Fruit fly (Drosophila melanogaster) whole organism, embryonic: ENCODE data around the gene Mvl.
A peak's percentile ranks its signal among the peaks of the same experiment; 100 is the strongest.

Experiments used
- ATbp ChIP-seq: fragments of 200-800 bp; sonication (Bioruptor generic); optimal IDR thresholded peaks from 2 replicates; lab custom pipeline; 2017; ENCODE audit warnings: missing biosample characterization, mild to moderate bottlenecking, missing genetic modification characterization, missing genetic modification reagents
- CG10366 ChIP-seq: fragments of 200-800 bp; sonication (Bioruptor generic); IDR thresholded peaks from 2 replicates; pipeline ENCODE4 v1.3.6; 2022; ENCODE audit warnings: missing biosample characterization, missing genetic modification characterization
- CG11456 ChIP-seq: fragments of 200-800 bp; sonication (Bioruptor generic); IDR thresholded peaks from 3 replicates; pipeline ENCODE4 v1.3.6; 2022; ENCODE audit warnings: missing biosample characterization, missing genetic modification characterization
- CG13894 ChIP-seq: fragments of 200-800 bp; sonication (Bioruptor generic); optimal IDR thresholded peaks from 3 replicates; lab custom pipeline; 2018; ENCODE audit warnings: missing biosample characterization, mild to moderate bottlenecking, missing genetic modification characterization, moderate library complexity
- CG16813 ChIP-seq: fragments of 200-800 bp; sonication (Bioruptor generic); IDR thresholded peaks from 3 replicates; pipeline ENCODE4 v1.3.6; 2022; ENCODE audit warnings: missing biosample characterization, missing genetic modification characterization; ENCODE audit not compliant: partially characterized antibody
- CG1792 ChIP-seq: fragments of 200-800 bp; sonication (Bioruptor generic); optimal IDR thresholded peaks from 2 replicates; lab custom pipeline; 2016; ENCODE audit warnings: missing biosample characterization, missing genetic modification characterization
- CG18262 ChIP-seq: fragments of 200-800 bp; optimal IDR thresholded peaks from 3 replicates; lab custom pipeline; 2019; ENCODE audit warnings: missing biosample characterization, mild to moderate bottlenecking, missing genetic modification characterization, moderate library complexity
- CG30431 ChIP-seq: fragments of 200-800 bp; sonication (Bioruptor generic); optimal IDR thresholded peaks from 2 replicates; lab custom pipeline; 2017; ENCODE audit warnings: missing biosample characterization, missing genetic modification characterization
- CG3847 ChIP-seq: fragments of 200-800 bp; sonication (Bioruptor generic); IDR thresholded peaks from 2 replicates; pipeline ENCODE4 v1.3.6; 2022; ENCODE audit warnings: missing biosample characterization, missing genetic modification characterization
- CG7963 ChIP-seq: fragments of 200-800 bp; sonication (Bioruptor generic); IDR thresholded peaks from 3 replicates; pipeline ENCODE4 v1.3.6; 2022; ENCODE audit warnings: missing biosample characterization, missing genetic modification characterization; ENCODE audit not compliant: partially characterized antibody
- CG8290 ChIP-seq, 3 experiments: fragments of 200-800 bp; sonication (Bioruptor generic); optimal IDR thresholded peaks; 2 replicates each; lab custom pipeline; 2016 to 2019; ENCODE audit warnings: missing biosample characterization in 3 of 3, missing genetic modification characterization in 3 of 3, mild to moderate bottlenecking in 2 of 3, moderate library complexity in 1 of 3
- CG9876 ChIP-seq: fragments of 200-800 bp; sonication (Bioruptor generic); optimal IDR thresholded peaks from 2 replicates; lab custom pipeline; 2016; ENCODE audit warnings: missing biosample characterization, missing genetic modification characterization
- Chrac-16 ChIP-seq: fragments of 200-800 bp; sonication (Bioruptor generic); optimal IDR thresholded peaks from 3 replicates; lab custom pipeline; 2016; ENCODE audit warnings: missing biosample characterization, missing genetic modification characterization
- Deaf1 ChIP-seq: fragments of 200-800 bp; optimal IDR thresholded peaks from 3 replicates; lab custom pipeline; 2019; ENCODE audit warnings: missing biosample characterization, mild to moderate bottlenecking, missing genetic modification characterization, moderate library complexity
- Dip2 ChIP-seq: fragments of 200-800 bp; sonication (Bioruptor generic); IDR thresholded peaks from 2 replicates; pipeline ENCODE4 v1.3.6; 2022; ENCODE audit warnings: missing biosample characterization, missing genetic modification characterization
- Dip3 ChIP-seq: fragments of 200-800 bp; sonication (Bioruptor generic); optimal IDR thresholded peaks from 3 replicates; lab custom pipeline; 2016; ENCODE audit warnings: missing biosample characterization, missing genetic modification characterization
- E2f1 ChIP-seq: fragments of 200-800 bp; sonication (Bioruptor generic); IDR thresholded peaks from 2 replicates; pipeline ENCODE4 v1.3.6; 2022; ENCODE audit warnings: missing biosample characterization, missing genetic modification characterization
- Ets97D ChIP-seq: fragments of 200-800 bp; sonication (Bioruptor generic); optimal IDR thresholded peaks from 3 replicates; lab custom pipeline; 2016; ENCODE audit warnings: missing biosample characterization, missing genetic modification characterization
- Lpt ChIP-seq: fragments of >200 bp; optimal IDR thresholded peaks from 2 replicates; lab custom pipeline; 2018; ENCODE audit warnings: missing biosample characterization, missing genetic modification characterization
- Nf-YB ChIP-seq: fragments of 200-800 bp; sonication (Bioruptor generic); optimal IDR thresholded peaks from 3 replicates; lab custom pipeline; 2019; ENCODE audit warnings: missing biosample characterization, mild to moderate bottlenecking, missing genetic modification characterization, moderate library complexity
- Pdp1 ChIP-seq, 2 experiments: fragments of 200-800 bp; sonication (Bioruptor generic); optimal IDR thresholded peaks; 3 replicates each; lab custom pipeline; 2016; ENCODE audit warnings: missing biosample characterization in 2 of 2, missing genetic modification characterization in 2 of 2, mild to moderate bottlenecking in 1 of 2, moderate library complexity in 1 of 2
- Sox102F ChIP-seq: fragments of 200-800 bp; sonication (Bioruptor generic); optimal IDR thresholded peaks from 2 replicates; lab custom pipeline; 2018; ENCODE audit warnings: missing biosample characterization, mild to moderate bottlenecking, missing genetic modification characterization, moderate library complexity
- Spps ChIP-seq: fragments of 200-800 bp; sonication (Bioruptor generic); optimal IDR thresholded peaks from 2 replicates; lab custom pipeline; 2018; ENCODE audit warnings: missing biosample characterization, mild to moderate bottlenecking, missing genetic modification characterization
- Vsx1 ChIP-seq: fragments of 200-800 bp; sonication (Bioruptor generic); optimal IDR thresholded peaks from 2 replicates; lab custom pipeline; 2017; ENCODE audit warnings: missing biosample characterization, mild to moderate bottlenecking, missing genetic modification characterization, missing genetic modification reagents
- YL-1 ChIP-seq: fragments of 200-800 bp; sonication (Bioruptor generic); optimal IDR thresholded peaks from 3 replicates; lab custom pipeline; 2017; ENCODE audit warnings: missing biosample characterization, mild to moderate bottlenecking, missing genetic modification characterization
- chinmo ChIP-seq: fragments of 200-800 bp; sonication (Bioruptor generic); IDR thresholded peaks from 4 replicates; pipeline ENCODE4 v1.3.6; 2022; ENCODE audit warnings: missing biosample characterization, missing genetic modification characterization; ENCODE audit not compliant: partially characterized antibody
- crp ChIP-seq, 2 experiments: fragments of 200-800 bp; sonication (Bioruptor generic); optimal IDR thresholded peaks; 2 replicates in 1 of 2; 3 replicates in 1 of 2; lab custom pipeline; 2017; ENCODE audit warnings: missing biosample characterization in 2 of 2, missing genetic modification characterization in 2 of 2, mild to moderate bottlenecking in 1 of 2, moderate library complexity in 1 of 2
- dimm ChIP-seq: fragments of 200-800 bp; sonication (Bioruptor generic); IDR thresholded peaks from 2 replicates; pipeline ENCODE4 v1.3.6; 2022; ENCODE audit warnings: missing biosample characterization, missing genetic modification characterization
- dm ChIP-seq: fragments of 200-800 bp; sonication (Bioruptor generic); optimal IDR thresholded peaks from 3 replicates; lab custom pipeline; 2016; ENCODE audit warnings: missing biosample characterization, missing genetic modification characterization
- dysf ChIP-seq: fragments of 200-800 bp; sonication (Bioruptor generic); IDR thresholded peaks from 3 replicates; pipeline ENCODE4 v1.3.6; 2022; ENCODE audit warnings: missing biosample characterization, missing genetic modification characterization
- eyg ChIP-seq: fragments of 200-800 bp; sonication (Bioruptor generic); optimal IDR thresholded peaks from 3 replicates; lab custom pipeline; 2016; ENCODE audit warnings: missing biosample characterization, missing genetic modification characterization
- fd64A ChIP-seq: fragments of 200-800 bp; sonication (Bioruptor generic); optimal IDR thresholded peaks from 3 replicates; lab custom pipeline; 2018; ENCODE audit warnings: missing biosample characterization, mild to moderate bottlenecking, missing genetic modification characterization
- jing ChIP-seq: fragments of 200-800 bp; sonication (Bioruptor generic); optimal IDR thresholded peaks from 2 replicates; lab custom pipeline; 2018; ENCODE audit warnings: missing biosample characterization, mild to moderate bottlenecking, missing genetic modification characterization
- kah ChIP-seq: fragments of 200-800 bp; sonication (Bioruptor generic); optimal IDR thresholded peaks from 2 replicates; lab custom pipeline; 2018; ENCODE audit warnings: missing biosample characterization, mild to moderate bottlenecking, missing genetic modification characterization
- kni ChIP-seq: fragments of 200-800 bp; sonication (Bioruptor generic); optimal IDR thresholded peaks from 3 replicates; lab custom pipeline; 2017; ENCODE audit warnings: mild to moderate bottlenecking, missing biosample characterization, missing genetic modification reagents, missing genetic modification characterization
- lilli ChIP-seq: fragments of 200-800 bp; sonication (Bioruptor generic); optimal IDR thresholded peaks from 3 replicates; lab custom pipeline; 2016; ENCODE audit warnings: missing biosample characterization, missing genetic modification characterization
- lola ChIP-seq, 3 experiments: fragments of >200 bp in 2 of 3; fragments of 200-800 bp in 1 of 3; sonication (Bioruptor generic) in 1 of 3; optimal IDR thresholded peaks; 2 replicates each; lab custom pipeline; 2017 to 2019; ENCODE audit warnings: missing biosample characterization in 3 of 3, missing genetic modification characterization in 3 of 3, mild to moderate bottlenecking in 1 of 3, moderate library complexity in 1 of 3
- maf-S ChIP-seq: fragments of 200-800 bp; sonication (Bioruptor generic); optimal IDR thresholded peaks from 2 replicates; lab custom pipeline; 2016; ENCODE audit warnings: missing biosample characterization, missing genetic modification characterization
- nerfin-2 ChIP-seq: fragments of 200-800 bp; sonication (Bioruptor generic); IDR thresholded peaks from 2 replicates; pipeline ENCODE4 v1.3.6; 2022; ENCODE audit warnings: missing biosample characterization, missing genetic modification characterization; ENCODE audit not compliant: partially characterized antibody
- nmo ChIP-seq: fragments of 200-800 bp; sonication (Bioruptor generic); optimal IDR thresholded peaks from 2 replicates; lab custom pipeline; 2018; ENCODE audit warnings: missing biosample characterization, mild to moderate bottlenecking, missing genetic modification characterization, moderate library complexity
- row ChIP-seq: fragments of 200-800 bp; sonication (Bioruptor generic); IDR thresholded peaks from 3 replicates; pipeline ENCODE4 v1.3.6; 2022; ENCODE audit warnings: missing biosample characterization, missing genetic modification characterization
- scrt ChIP-seq: fragments of 200-800 bp; sonication (Bioruptor generic); optimal IDR thresholded peaks from 2 replicates; lab custom pipeline; 2018; ENCODE audit warnings: missing biosample characterization, mild to moderate bottlenecking, missing genetic modification characterization, moderate library complexity
- tgo ChIP-seq: fragments of 200-800 bp; sonication (Bioruptor generic); IDR thresholded peaks from 3 replicates; pipeline ENCODE4 v1.3.6; 2022; ENCODE audit warnings: missing biosample characterization, missing genetic modification characterization
- wor ChIP-seq: fragments of 200-800 bp; sonication (Bioruptor generic); IDR thresholded peaks from 2 replicates; pipeline ENCODE4 v1.3.6; 2022; ENCODE audit warnings: missing biosample characterization, missing genetic modification characterization

Mvl gene

dm6 chr3R:21046927-21047326 lies 13.7 kb downstream of the Mvl start, which contains the start of gene CG31207:
CG31207 (minus strand) TSS chr3R:21047027.
- TF ChIP-seq dm (no peak), CG1792 (GFP tag; lab: Kevin White, UChicago) (no peak), crp (GFP tag; optimal IDR thresholded peaks at IDR 0.05; lab: Kevin White, UChicago) (no peak), Ets97D (GFP tag; lab: Kevin White, UChicago) (no peak), eyg (GFP tag; lab: Kevin White, UChicago) (no peak), CG3847 (GFP tag; lab: Robert Waterston, UW) (no peak), CG11456 (no peak), CG7963 (GFP tag; lab: Robert Waterston, UW) (no peak), jing (GFP tag; lab: Kevin White, UChicago) (no peak), CG30431 (GFP tag; lab: Kevin White, UChicago) (no peak), nmo (no peak), Spps (tag; lab: Kevin White, UChicago) (no peak), Vsx1 (GFP tag; lab: Kevin White, UChicago) (no peak)

- TF ChIP-seq CG16813 (no peak), kah (GFP tag; lab: Kevin White, UChicago) (no peak), CG9876 (no peak), E2f1 (GFP tag; lab: Robert Waterston, UW) (no peak)
Measured at dm6 chr3R:21045742-21046141, 14.9 kb downstream of the Mvl start, which contains the start of gene CG31189. CG31189 (minus strand) TSS chr3R:21045842.

dm6 chr3R:21043549-21044118 lies 17.0 kb downstream of the Mvl start, which contains the start of gene CG12278:
CG12278 (plus strand) TSS chr3R:21044068.
- TF ChIP-seq nerfin-2 (GFP tag; lab: Robert Waterston, UW) (no peak), Chrac-16 (GFP tag; lab: Kevin White, UChicago) (no peak), scrt (peak; percentile 99), fd64A (GFP tag; lab: Kevin White, UChicago) (no peak), Lpt (GFP tag; lab: Kevin White, UChicago) (no peak), YL-1 (GFP tag; lab: Kevin White, UChicago) (no peak), kah (GFP tag; lab: Kevin White, UChicago) (peak; percentile 37)

- TF ChIP-seq Deaf1 = no peak
- no peak for TF ChIP-seq CG8290 (GFP tag; optimal IDR thresholded peaks at IDR 0.05; lab: Kevin White, UChicago)
- no peak for TF ChIP-seq CG8290 (tag; optimal IDR thresholded peaks at IDR 0.05; lab: Kevin White, UChicago)
- no peak for TF ChIP-seq CG18262
Measured at dm6 chr3R:21042399-21042798, 18.2 kb downstream of the Mvl start, which contains the start of gene Dhc93AB. Dhc93AB (minus strand) TSS chr3R:21042499.

dm6 chr3R:21025508-21025907 lies 35.1 kb downstream of the Mvl start:
- TF ChIP-seq lola (GFP tag; optimal IDR thresholded peaks at IDR 0.05; lab: Kevin White, UChicago) (no peak), wor (GFP tag; lab: Robert Waterston, UW) (no peak), Dip3 (GFP tag; lab: Kevin White, UChicago) (no peak), Sox102F (peak; percentile 34), dysf (GFP tag; lab: Robert Waterston, UW) (no peak), Nf-YB (GFP tag; lab: Kevin White, UChicago) (no peak), lilli (GFP tag; lab: Kevin White, UChicago) (no peak), dimm (GFP tag; lab: Robert Waterston, UW) (no peak), kni (GFP tag; lab: Kevin White, UChicago) (no peak), row (no peak), ATbp (GFP tag; lab: Kevin White, UChicago) (peak; percentile 28), tgo (GFP tag; lab: Robert Waterston, UW) (no peak), maf-S (GFP tag; lab: Kevin White, UChicago) (no peak), Pdp1 (GFP tag; optimal IDR thresholded peaks at IDR 0.05; lab: Kevin White, UChicago) (no peak), CG10366 (GFP tag; lab: Robert Waterston, UW) (no peak), Dip2 (no peak), chinmo (GFP tag; lab: Robert Waterston, UW) (peak; percentile 70; the same call in 1 of the 4 replicates), CG13894 (tag; lab: Kevin White, UChicago) (no peak)
